Fruit fly (Drosophila melanogaster): Measurements from ENCODE around the gene His2Av.
A peak's percentile ranks its signal among the peaks of the same experiment; 100 is the strongest.

Gene His2Av

DNA sequence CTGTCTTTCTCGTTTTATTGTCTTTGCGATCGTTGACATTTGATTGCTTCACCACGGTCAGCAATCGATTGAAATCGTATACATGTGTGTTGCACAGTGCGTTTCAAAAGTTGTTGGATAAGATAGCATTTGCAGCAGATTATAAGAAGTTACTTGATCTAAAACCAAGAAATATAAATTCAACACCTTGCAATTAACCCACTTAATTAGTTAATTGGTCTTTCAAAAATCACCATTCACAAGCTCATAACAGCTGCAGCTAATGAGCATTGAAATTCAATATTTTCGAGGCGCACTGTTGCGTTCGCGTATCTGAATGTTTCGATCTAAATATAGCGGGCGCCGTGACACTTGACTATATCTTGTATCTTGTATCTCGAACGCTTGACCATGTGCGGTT lies 26.0 kb downstream of the His2Av start:
- TF ChIP-seq CG14965 (GFP tag; optimal IDR thresholded peaks at IDR 0.05; ENCODE audit: borderline replicate concordance) (no peak), CG11085 (GFP tag; IDR thresholded peaks at IDR 0.05) (no peak), CG32772 (GFP tag; IDR thresholded peaks at IDR 0.05) (no peak), Hmr (GFP tag; optimal IDR thresholded peaks at IDR 0.05) (peak; percentile 6), sens (GFP tag) (peak; percentile 60), cato (GFP tag; optimal IDR thresholded peaks at IDR 0.05; ENCODE audit: borderline replicate concordance) (no peak), CG30431 (GFP tag; optimal IDR thresholded peaks at IDR 0.05) (no peak), az2 (GFP tag; optimal IDR thresholded peaks at IDR 0.05) (peak; percentile 33), CG4360 (GFP tag; IDR thresholded peaks at IDR 0.05) (no peak), CG10366 (GFP tag; IDR thresholded peaks at IDR 0.05) (peak; percentile 27; the same call in 1 of the 2 replicates), so (GFP tag; IDR thresholded peaks at IDR 0.05) (no peak), CG2889 (GFP tag; IDR thresholded peaks at IDR 0.05) (no peak), Xbp1 (GFP tag; optimal IDR thresholded peaks at IDR 0.05) (peak; percentile 34), cwo (GFP tag; optimal IDR thresholded peaks at IDR 0.05) (no peak), HLH4C (GFP tag; IDR thresholded peaks at IDR 0.05; ENCODE audit: partially characterized antibody) (no peak), CoRest (tag; optimal IDR thresholded peaks at IDR 0.05) (peak; percentile 62), CG4424 (GFP tag; optimal IDR thresholded peaks at IDR 0.05) (peak; percentile 25), maf-S (GFP tag; optimal IDR thresholded peaks at IDR 0.05) (no peak), NC2β (GFP tag; optimal IDR thresholded peaks at IDR 0.05) (no peak), tgo (GFP tag; IDR thresholded peaks at IDR 0.05) (no peak), otp (GFP tag; IDR thresholded peaks at IDR 0.05) (0 out of 3 replicates have a peak, but pooled peaks have one; percentile 27), CG9817 (tag; optimal IDR thresholded peaks at IDR 0.05) (peak; percentile 18), Lhr (GFP tag; optimal IDR thresholded peaks at IDR 0.05) (no peak), Meics (GFP tag; optimal IDR thresholded peaks at IDR 0.05) (peak; percentile 28), sima (GFP tag; optimal IDR thresholded peaks at IDR 0.05) (no peak), toy (GFP tag; IDR thresholded peaks at IDR 0.05) (no peak), usp (GFP tag; optimal IDR thresholded peaks at IDR 0.05) (no peak), CG4282 (GFP tag; optimal IDR thresholded peaks at IDR 0.05) (no peak), CG9437 (GFP tag; optimal IDR thresholded peaks at IDR 0.05) (peak; percentile 12), hbn (GFP tag; IDR thresholded peaks at IDR 0.05; ENCODE audit: partially characterized antibody) (no peak), CG4404 (GFP tag; IDR thresholded peaks at IDR 0.05) (no peak), CG12391 (tag; optimal IDR thresholded peaks at IDR 0.05) (peak; percentile 41), gem (tag; optimal IDR thresholded peaks at IDR 0.05) (peak; percentile 64), CG9609 (GFP tag; optimal IDR thresholded peaks at IDR 0.05) (no peak), Asciz (GFP tag; optimal IDR thresholded peaks at IDR 0.05) (no peak), CG43689 (GFP tag; IDR thresholded peaks at IDR 0.05) (no peak), Dek (tag; optimal IDR thresholded peaks at IDR 0.05) (no peak), NfI (GFP tag; optimal IDR thresholded peaks at IDR 0.05) (peak; percentile 23), gt (GFP tag; IDR thresholded peaks at IDR 0.05) (no peak), Ssrp (tag; optimal IDR thresholded peaks at IDR 0.05) (peak; percentile 15), bsh (GFP tag; optimal IDR thresholded peaks at IDR 0.05) (peak; percentile 11 to 37), chn (GFP tag; optimal IDR thresholded peaks at IDR 0.05) (peak; percentile 14), chm (GFP tag; IDR thresholded peaks at IDR 0.05) (no peak), HLH54F (GFP tag; optimal IDR thresholded peaks at IDR 0.05) (no peak), CG14667 (GFP tag; IDR thresholded peaks at IDR 0.05) (0 out of 2 replicates have a peak, but pooled peaks have one; percentile 17), CG15073 (GFP tag; optimal IDR thresholded peaks at IDR 0.05) (no peak), tio (GFP tag; optimal IDR thresholded peaks at IDR 0.05) (no peak), CG18764 (GFP tag; optimal IDR thresholded peaks at IDR 0.05) (no peak), CG10543 (GFP tag; optimal IDR thresholded peaks at IDR 0.05) (no peak), CG2129 (GFP tag; IDR thresholded peaks at IDR 0.05; ENCODE audit: partially characterized antibody) (no peak), Doc2 (GFP tag; IDR thresholded peaks at IDR 0.05) (no peak), Sox100B (GFP tag; optimal IDR thresholded peaks at IDR 0.05) (no peak)
